Worm (Caenorhabditis elegans) whole organism, L3 larva: ENCODE measurements around the gene srm-6.

ENCODE experiments used
- R02D3.7 ChIP-seq: fragments of 150-350 bp; optimal IDR thresholded peaks from 2 replicates; lab custom pipeline; 2014; ENCODE audit warnings: missing biosample characterization, missing genetic modification characterization
- ZK546.5 ChIP-seq: sonication (generic microtip); optimal IDR thresholded peaks from 2 replicates; lab custom pipeline; 2017; ENCODE audit warnings: missing biosample characterization, missing genetic modification characterization
- aly-2 ChIP-seq: fragments of 150-350 bp; optimal IDR thresholded peaks from 2 replicates; lab custom pipeline; 2014; ENCODE audit warnings: missing biosample characterization, missing genetic modification characterization
- ama-1 ChIP-seq: fragments of 150-350 bp; optimal IDR thresholded peaks from 2 replicates; lab custom pipeline; 2018
- ceh-16 ChIP-seq: sonication (generic microtip); optimal IDR thresholded peaks from 2 replicates; lab custom pipeline; 2017; ENCODE audit warnings: missing biosample characterization, missing genetic modification characterization
- ceh-28 ChIP-seq: fragments of 150-350 bp; optimal IDR thresholded peaks from 2 replicates; lab custom pipeline; 2014; ENCODE audit warnings: missing biosample characterization, missing genetic modification reagents, missing genetic modification characterization
- ceh-82 ChIP-seq: fragments of 150-350 bp; optimal IDR thresholded peaks from 2 replicates; lab custom pipeline; 2014; ENCODE audit warnings: missing biosample characterization, missing genetic modification characterization
- ceh-9 ChIP-seq: sonication (generic microtip); optimal IDR thresholded peaks from 2 replicates; lab custom pipeline; 2018; ENCODE audit warnings: missing biosample characterization, missing genetic modification characterization
- daf-12 ChIP-seq: fragments of 150-350 bp; optimal IDR thresholded peaks from 2 replicates; lab custom pipeline; 2014; ENCODE audit warnings: missing biosample characterization, missing genetic modification reagents, missing genetic modification characterization
- egl-27 ChIP-seq: sonication (generic microtip); optimal IDR thresholded peaks from 4 replicates; lab custom pipeline; 2017; ENCODE audit warnings: missing biosample characterization, missing genetic modification reagents, missing genetic modification characterization
- egl-5 ChIP-seq: fragments of 150-350 bp; optimal IDR thresholded peaks from 2 replicates; lab custom pipeline; 2017; ENCODE audit warnings: missing biosample characterization, missing genetic modification reagents, missing genetic modification characterization, inconsistent platforms
- elt-1 ChIP-seq: fragments of 150-350 bp; optimal IDR thresholded peaks from 2 replicates; lab custom pipeline; 2014; ENCODE audit warnings: missing biosample characterization, missing genetic modification characterization
- elt-2 ChIP-seq: sonication (generic microtip); optimal IDR thresholded peaks from 2 replicates; lab custom pipeline; 2016; ENCODE audit warnings: missing genetic modification reagents, mild to moderate bottlenecking, missing genetic modification characterization, missing compliant biosample characterization
- elt-3 ChIP-seq, 3 experiments: fragments of 150-350 bp in 1 of 3; sonication (generic microtip) in 2 of 3; optimal IDR thresholded peaks; 2 replicates in 2 of 3; 4 replicates in 1 of 3; lab custom pipeline; 2014 to 2017; ENCODE audit warnings: missing biosample characterization in 3 of 3, missing genetic modification characterization in 3 of 3
- eor-1 ChIP-seq, 2 experiments: fragments of 150-350 bp; optimal IDR thresholded peaks; 2 replicates each; lab custom pipeline; 2014 to 2018; ENCODE audit warnings: missing biosample characterization in 2 of 2, missing genetic modification characterization in 2 of 2
- fkh-10 ChIP-seq: sonication (generic microtip); optimal IDR thresholded peaks from 2 replicates; lab custom pipeline; 2017; ENCODE audit warnings: missing biosample characterization, missing genetic modification reagents, missing genetic modification characterization
- fkh-2 ChIP-seq: fragments of 150-350 bp; optimal IDR thresholded peaks from 2 replicates; lab custom pipeline; 2014; ENCODE audit warnings: missing biosample characterization, missing genetic modification reagents, missing genetic modification characterization
- fos-1 ChIP-seq: fragments of 150-350 bp; optimal IDR thresholded peaks from 2 replicates; lab custom pipeline; 2014; ENCODE audit warnings: missing biosample characterization, missing genetic modification characterization
- hmg-11 ChIP-seq: sonication (generic microtip); optimal IDR thresholded peaks from 2 replicates; lab custom pipeline; 2016; ENCODE audit warnings: missing genetic modification characterization, missing compliant biosample characterization
- jun-1 ChIP-seq: fragments of 150-350 bp; optimal IDR thresholded peaks from 2 replicates; lab custom pipeline; 2014; ENCODE audit warnings: missing biosample characterization, missing genetic modification reagents, missing genetic modification characterization
- lin-15B ChIP-seq: fragments of 150-350 bp; optimal IDR thresholded peaks from 2 replicates; lab custom pipeline; 2014; ENCODE audit warnings: missing biosample characterization, missing genetic modification characterization
- lin-39 ChIP-seq: fragments of 150-350 bp; optimal IDR thresholded peaks from 2 replicates; lab custom pipeline; 2018; ENCODE audit warnings: missing biosample characterization, missing genetic modification reagents, missing genetic modification characterization
- lsy-12 ChIP-seq: sonication (generic microtip); optimal IDR thresholded peaks from 2 replicates; lab custom pipeline; 2016; ENCODE audit warnings: mild to moderate bottlenecking, missing genetic modification characterization, missing compliant biosample characterization
- mdl-1 ChIP-seq: fragments of 150-350 bp; optimal IDR thresholded peaks from 2 replicates; lab custom pipeline; 2014; ENCODE audit warnings: missing biosample characterization, missing genetic modification characterization
- mml-1 ChIP-seq: fragments of 150-350 bp; sonication (generic microtip); optimal IDR thresholded peaks from 3 replicates; lab custom pipeline; 2014; ENCODE audit warnings: missing biosample characterization, missing genetic modification characterization
- nfya-1 ChIP-seq: sonication (generic microtip); optimal IDR thresholded peaks from 2 replicates; lab custom pipeline; 2017; ENCODE audit warnings: missing genetic modification characterization, mild to moderate bottlenecking, missing compliant biosample characterization, antibody characterized with exemption, moderate library complexity; ENCODE audit not compliant: insufficient read depth
- nhr-11 ChIP-seq: fragments of 150-350 bp; optimal IDR thresholded peaks from 2 replicates; lab custom pipeline; 2014; ENCODE audit warnings: missing biosample characterization, missing genetic modification characterization
- nhr-12 ChIP-seq: fragments of 150-350 bp; optimal IDR thresholded peaks from 2 replicates; lab custom pipeline; 2014; ENCODE audit warnings: missing biosample characterization, missing genetic modification characterization
- nhr-23 ChIP-seq: fragments of 150-350 bp; optimal IDR thresholded peaks from 2 replicates; lab custom pipeline; 2014; ENCODE audit warnings: missing biosample characterization, missing genetic modification reagents, missing genetic modification characterization
- nhr-237 ChIP-seq: fragments of 150-350 bp; optimal IDR thresholded peaks from 2 replicates; lab custom pipeline; 2014; ENCODE audit warnings: missing biosample characterization, missing genetic modification characterization
- nhr-25 ChIP-seq: sonication (generic microtip); optimal IDR thresholded peaks from 2 replicates; lab custom pipeline; 2017; ENCODE audit warnings: missing biosample characterization, missing genetic modification characterization
- nhr-28 ChIP-seq: fragments of 150-350 bp; optimal IDR thresholded peaks from 2 replicates; lab custom pipeline; 2014; ENCODE audit warnings: missing biosample characterization, missing genetic modification characterization
- nhr-43 ChIP-seq: sonication (generic microtip); optimal IDR thresholded peaks from 2 replicates; lab custom pipeline; 2016; ENCODE audit warnings: mild to moderate bottlenecking, missing genetic modification characterization, missing compliant biosample characterization; ENCODE audit not compliant: poor library complexity, severe bottlenecking
- nhr-67 ChIP-seq: fragments of 150-350 bp; optimal IDR thresholded peaks from 2 replicates; lab custom pipeline; 2014; ENCODE audit warnings: missing biosample characterization, missing genetic modification characterization
- nhr-76 ChIP-seq: fragments of 150-350 bp; sonication (generic microtip); optimal IDR thresholded peaks from 5 replicates; lab custom pipeline; 2014; ENCODE audit warnings: missing biosample characterization, missing genetic modification characterization
- nhr-77 ChIP-seq: fragments of 150-350 bp; optimal IDR thresholded peaks from 2 replicates; lab custom pipeline; 2014; ENCODE audit warnings: missing biosample characterization, missing genetic modification characterization
- pha-4 ChIP-seq: fragments of 150-350 bp; optimal IDR thresholded peaks from 2 replicates; lab custom pipeline; 2014; ENCODE audit warnings: missing biosample characterization, missing genetic modification reagents, missing genetic modification characterization
- pqm-1 ChIP-seq: fragments of 150-350 bp; optimal IDR thresholded peaks from 2 replicates; lab custom pipeline; 2017; ENCODE audit warnings: missing biosample characterization, missing genetic modification characterization, inconsistent platforms
- sea-2 ChIP-seq: fragments of 150-350 bp; sonication (generic microtip); optimal IDR thresholded peaks from 4 replicates; lab custom pipeline; 2014; ENCODE audit warnings: missing biosample characterization, missing genetic modification reagents, missing genetic modification characterization
- skn-1 ChIP-seq: fragments of 150-350 bp; optimal IDR thresholded peaks from 2 replicates; lab custom pipeline; 2014; ENCODE audit warnings: missing biosample characterization, missing genetic modification characterization
- snpc-4 ChIP-seq: fragments of 150-350 bp; optimal IDR thresholded peaks from 2 replicates; lab custom pipeline; 2014; ENCODE audit warnings: missing biosample characterization, missing genetic modification characterization
- tbx-2 ChIP-seq: sonication (generic microtip); optimal IDR thresholded peaks from 2 replicates; lab custom pipeline; 2016; ENCODE audit warnings: mild to moderate bottlenecking, missing genetic modification characterization, missing compliant biosample characterization
- unc-39 ChIP-seq: sonication (generic microtip); optimal IDR thresholded peaks from 4 replicates; lab custom pipeline; 2017; ENCODE audit warnings: missing biosample characterization, missing genetic modification characterization
- unc-62 ChIP-seq: fragments of 150-350 bp; sonication (generic microtip); optimal IDR thresholded peaks from 4 replicates; lab custom pipeline; 2014; ENCODE audit warnings: missing biosample characterization, missing genetic modification reagents, missing genetic modification characterization
- zag-1 ChIP-seq: fragments of 150-350 bp; optimal IDR thresholded peaks from 2 replicates; lab custom pipeline; 2014; ENCODE audit warnings: missing biosample characterization, missing genetic modification characterization
- ztf-11 ChIP-seq: fragments of 150-350 bp; optimal IDR thresholded peaks from 2 replicates; lab custom pipeline; 2014; ENCODE audit warnings: missing biosample characterization, missing genetic modification characterization
- ztf-4 ChIP-seq: fragments of 150-350 bp; optimal IDR thresholded peaks from 2 replicates; lab custom pipeline; 2014; ENCODE audit warnings: missing biosample characterization, missing genetic modification characterization

Gene srm-6

DNA sequence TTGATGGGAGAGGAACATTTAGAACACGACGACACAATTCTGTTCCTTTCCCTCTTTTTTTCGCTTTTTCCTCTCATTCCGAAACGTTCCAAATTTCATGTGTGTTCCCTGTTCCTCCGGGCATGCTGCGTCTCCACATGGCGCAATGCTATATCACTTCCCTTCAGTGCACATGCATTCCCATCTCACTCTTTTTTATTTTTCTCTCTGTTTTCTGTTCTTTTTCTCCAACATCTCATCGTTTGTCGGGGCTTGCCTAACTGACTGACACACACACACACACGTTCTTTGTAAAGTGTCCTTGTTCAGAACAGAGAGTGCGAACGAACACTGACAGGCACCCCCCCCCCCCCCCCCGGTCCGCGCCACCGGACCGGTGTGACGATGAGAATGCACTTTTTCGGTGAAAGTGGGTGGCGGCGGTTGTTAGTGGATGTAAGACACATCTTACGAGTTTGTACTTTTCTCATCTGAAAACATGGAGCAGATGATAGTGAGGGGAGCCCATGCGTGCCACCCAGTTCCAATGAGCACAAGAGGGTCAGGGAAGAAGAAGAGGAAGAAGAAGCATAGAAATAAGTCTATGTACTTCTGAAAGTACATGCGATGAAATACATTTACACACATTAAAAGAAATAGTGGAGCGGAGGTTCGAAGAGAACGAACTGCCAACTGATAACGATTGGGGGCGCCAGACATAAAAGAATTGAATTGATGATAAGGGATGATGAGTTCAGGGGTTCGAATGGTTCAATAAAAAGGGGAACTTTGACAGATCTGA, 31.7 kb downstream of the srm-6 start:
- TF ChIP-seq elt-3 (tag; optimal IDR thresholded peaks at IDR 0.05; lab: Kevin White, UChicago), result no peak
- peak; percentile 53 for TF ChIP-seq pha-4
- TF ChIP-seq lin-15B (tag; lab: Kevin White, UChicago), result no peak
- TF ChIP-seq zag-1 (tag; lab: Kevin White, UChicago), result no peak
- TF ChIP-seq nhr-23 (tag; lab: Kevin White, UChicago), result peak; percentile 89
- TF ChIP-seq nhr-28 (tag; lab: Kevin White, UChicago), result no peak
- TF ChIP-seq ama-1 (lab: Kevin White, UChicago), result no peak
- TF ChIP-seq mdl-1 (tag; lab: Kevin White, UChicago), result no peak
- peak; percentile 57 for TF ChIP-seq unc-62 (GFP tag; lab: Kevin White, UChicago)
- no peak for TF ChIP-seq ZK546.5
- TF ChIP-seq nhr-25 (tag; lab: Kevin White, UChicago), result peak; percentile 77
- peak; percentile 52 for TF ChIP-seq nhr-43
- peak; percentile 11 for TF ChIP-seq jun-1 (tag; lab: Kevin White, UChicago)
- TF ChIP-seq ceh-82 (tag; lab: Kevin White, UChicago), result no peak
- TF ChIP-seq pqm-1 (tag; lab: Kevin White, UChicago), result peak; percentile 96
- no peak for TF ChIP-seq fos-1 (tag; lab: Kevin White, UChicago)
- peak; percentile 73 for TF ChIP-seq elt-2 (tag; lab: Kevin White, UChicago)
- no peak for TF ChIP-seq mml-1
- TF ChIP-seq daf-12 (tag; lab: Kevin White, UChicago), result peak; percentile 81
- TF ChIP-seq tbx-2, result peak; percentile 6
- no peak for TF ChIP-seq eor-1 (tag; optimal IDR thresholded peaks at IDR 0.05; lab: Kevin White, UChicago)
- no peak for TF ChIP-seq ceh-9 (tag; lab: Kevin White, UChicago)
- TF ChIP-seq R02D3.7 (tag; lab: Kevin White, UChicago), result no peak
- no peak for TF ChIP-seq nhr-237 (tag; lab: Kevin White, UChicago)
- TF ChIP-seq nhr-77 (tag; lab: Kevin White, UChicago), result no peak
- TF ChIP-seq ceh-28 (tag; lab: Kevin White, UChicago), result no peak
- no peak for TF ChIP-seq nhr-12 (tag; lab: Kevin White, UChicago)
- TF ChIP-seq elt-1, result no peak
- TF ChIP-seq ztf-11 (tag; lab: Kevin White, UChicago), result peak; percentile 1
- no peak for TF ChIP-seq nhr-11
- TF ChIP-seq lin-39 (tag; lab: Kevin White, UChicago), result no peak
- TF ChIP-seq aly-2 (tag; lab: Kevin White, UChicago), result no peak
- TF ChIP-seq snpc-4, result peak; percentile 49
- TF ChIP-seq unc-39 (tag; lab: Kevin White, UChicago), result no peak
- TF ChIP-seq lsy-12 (tag; lab: Kevin White, UChicago), result peak; percentile 24
- no peak for TF ChIP-seq fkh-10
- TF ChIP-seq sea-2 (GFP tag; lab: Kevin White, UChicago), result no peak
- TF ChIP-seq nfya-1 (tag; lab: Kevin White, UChicago), result peak; percentile 81
- no peak for TF ChIP-seq skn-1 (tag; lab: Kevin White, UChicago)
- TF ChIP-seq ceh-16 (tag; lab: Kevin White, UChicago), result no peak
- TF ChIP-seq egl-5 (tag; lab: Kevin White, UChicago), result peak; percentile 56
- no peak for TF ChIP-seq fkh-2
- TF ChIP-seq hmg-11 (tag; lab: Kevin White, UChicago), result peak; percentile 95
- peak; percentile 29 for TF ChIP-seq ztf-4 (tag; lab: Kevin White, UChicago)
- TF ChIP-seq nhr-67 (tag; lab: Kevin White, UChicago), result no peak
- TF ChIP-seq nhr-76 (tag; lab: Kevin White, UChicago), result no peak
- TF ChIP-seq egl-27 (tag; lab: Kevin White, UChicago), result no peak
- TF ChIP-seq, all 47 proteins: peak for 17
